Worm (Caenorhabditis elegans) whole organism, L4 larva: ENCODE measurements around the gene srw-7.

ENCODE experiments used
- egl-27 ChIP-seq: sonication (generic microtip); optimal IDR thresholded peaks from 3 replicates; lab custom pipeline; 2017; ENCODE audit warnings: missing biosample characterization, missing genetic modification reagents, missing genetic modification characterization
- fkh-10 ChIP-seq: fragments of 150-350 bp; optimal IDR thresholded peaks from 2 replicates; lab custom pipeline; 2014; ENCODE audit warnings: missing biosample characterization, missing genetic modification reagents, missing genetic modification characterization
- gei-8 ChIP-seq: fragments of 200-800 bp; sonication (Bioruptor generic); optimal IDR thresholded peaks from 2 replicates; lab custom pipeline; 2018; ENCODE audit warnings: mild to moderate bottlenecking, missing genetic modification characterization, missing compliant biosample characterization
- nhr-76 ChIP-seq: fragments of 150-350 bp; optimal IDR thresholded peaks from 2 replicates; lab custom pipeline; 2014; ENCODE audit warnings: missing biosample characterization, missing genetic modification characterization
- php-3 ChIP-seq: fragments of 200-800 bp; sonication (Bioruptor generic); IDR thresholded peaks from 2 replicates; pipeline ENCODE4 v1.3.6; 2022; ENCODE audit warnings: missing genetic modification reagents, missing genetic modification characterization, missing compliant biosample characterization
- unc-130 ChIP-seq: sonication (generic microtip); optimal IDR thresholded peaks from 2 replicates; lab custom pipeline; 2016; ENCODE audit warnings: missing genetic modification reagents, missing genetic modification characterization, missing compliant biosample characterization
- zag-1 ChIP-seq: fragments of 150-350 bp; optimal IDR thresholded peaks from 2 replicates; lab custom pipeline; 2014; ENCODE audit warnings: missing biosample characterization, missing genetic modification characterization

ce11 chrV:3825190-3825589, 19.1 kb downstream of the srw-7 start:
- TF ChIP-seq php-3 (GFP tag; lab: Robert Waterston, UW) (no peak), fkh-10 (GFP tag; lab: Kevin White, UChicago) (no peak), unc-130 (GFP tag; lab: Kevin White, UChicago) (no peak), zag-1 (no peak), egl-27 (tag; lab: Kevin White, UChicago) (no peak), gei-8 (GFP tag; lab: Kevin White, UChicago) (no peak), nhr-76 (tag; lab: Kevin White, UChicago) (no peak)
